Fruit fly (Drosophila melanogaster): ENCODE data around the gene Hpf1.

The Hpf1 gene

dm6 chr3R:5833948-5834504 lies 42.3 kb downstream of the Hpf1 start (continued):
- peak in 1 of 2 experiments; percentile 78 for TF ChIP-seq bsh (GFP tag; optimal IDR thresholded peaks at IDR 0.05)
- TF ChIP-seq chif (GFP tag; optimal IDR thresholded peaks at IDR 0.05) = no peak
- TF ChIP-seq ab (GFP tag; optimal IDR thresholded peaks at IDR 0.05) = no peak
- TF ChIP-seq Ada2b (GFP tag; IDR thresholded peaks at IDR 0.05) = peak; percentile 26; the same call in 1 of the 2 replicates
- TF ChIP-seq Opbp (GFP tag; IDR thresholded peaks at IDR 0.05; ENCODE audit: partially characterized antibody) = no peak
- peak; percentile 31; the same call in 1 of the 3 replicates for TF ChIP-seq dysf (GFP tag; IDR thresholded peaks at IDR 0.05)
- peak; percentile 36 for TF ChIP-seq corto (GFP tag; optimal IDR thresholded peaks at IDR 0.05)
- TF ChIP-seq CG9932 (GFP tag; IDR thresholded peaks at IDR 0.05) = 0 out of 2 replicates have a peak, but pooled peaks have one; percentile 27
- no peak for TF ChIP-seq CG12391 (tag; optimal IDR thresholded peaks at IDR 0.05)
- TF ChIP-seq pita (GFP tag; optimal IDR thresholded peaks at IDR 0.05) = no peak
- TF ChIP-seq trh (GFP tag; optimal IDR thresholded peaks at IDR 0.05) = no peak
- TF ChIP-seq sob (GFP tag; IDR thresholded peaks at IDR 0.05) = peak; percentile 27; the same call in 1 of the 2 replicates
- no peak for TF ChIP-seq CG17612 (GFP tag; IDR thresholded peaks at IDR 0.05)
- no peak for TF ChIP-seq Ssrp (tag; optimal IDR thresholded peaks at IDR 0.05)
- TF ChIP-seq CG8281 (tag; optimal IDR thresholded peaks at IDR 0.05) = no peak
- TF ChIP-seq HLH4C (GFP tag; IDR thresholded peaks at IDR 0.05; ENCODE audit: partially characterized antibody) = no peak
- TF ChIP-seq CG4707 (GFP tag; optimal IDR thresholded peaks at IDR 0.05) = no peak
- no peak for TF ChIP-seq CG6683 (GFP tag; optimal IDR thresholded peaks at IDR 0.05)
- TF ChIP-seq Dbx (GFP tag; IDR thresholded peaks at IDR 0.05) = no peak
- peak; percentile 28 for TF ChIP-seq CG17359 (tag; optimal IDR thresholded peaks at IDR 0.05)
- peak; percentile 6 for TF ChIP-seq CG16863 (GFP tag; optimal IDR thresholded peaks at IDR 0.05)
- TF ChIP-seq esg (GFP tag; conservative IDR thresholded peaks at IDR 0.05) = 0 out of 2 replicates have a peak, but pooled peaks have one; percentile 11
- TF ChIP-seq pan (optimal IDR thresholded peaks at IDR 0.05) = no peak
- peak in 1 of 2 experiments; percentile 54 for TF ChIP-seq pan (GFP tag; optimal IDR thresholded peaks at IDR 0.05 in 1 of 2, IDR thresholded peaks at IDR 0.05 in 1 of 2)
- TF ChIP-seq CG17912 (GFP tag; optimal IDR thresholded peaks at IDR 0.05) = no peak
- peak; percentile 4 for TF ChIP-seq CoRest (tag; optimal IDR thresholded peaks at IDR 0.05)
- no peak for TF ChIP-seq Spps (tag; optimal IDR thresholded peaks at IDR 0.05)

DNA sequence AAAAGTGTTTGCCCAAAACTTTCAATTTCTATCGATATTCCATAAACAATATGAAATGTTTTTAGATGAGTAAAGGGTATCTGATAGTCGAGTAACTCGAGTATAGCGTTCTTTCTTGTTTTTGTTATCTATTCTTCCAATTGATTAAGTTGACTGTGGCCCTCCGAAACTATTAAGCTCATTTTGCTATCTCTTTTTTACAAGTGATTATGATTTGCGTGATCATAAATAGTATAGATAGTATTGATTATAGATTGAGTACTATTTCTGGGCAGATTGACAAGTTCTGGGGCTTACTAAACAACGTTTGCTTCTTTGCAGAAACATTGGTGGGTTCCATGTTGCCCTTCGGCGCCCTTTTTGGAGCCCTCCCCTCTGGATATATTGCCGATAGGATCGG lies 44.9 kb downstream of the Hpf1 start:
- TF ChIP-seq mirr (GFP tag; optimal IDR thresholded peaks at IDR 0.05) = peak; percentile 68
- TF ChIP-seq grn (GFP tag; optimal IDR thresholded peaks at IDR 0.05) = peak; percentile 49
- peak; percentile 50; the same call in 2 of the 3 replicates for TF ChIP-seq HLH4C (GFP tag; IDR thresholded peaks at IDR 0.05; ENCODE audit: partially characterized antibody)
- no peak for TF ChIP-seq CG34224 (GFP tag; IDR thresholded peaks at IDR 0.05; ENCODE audit: partially characterized antibody)
- TF ChIP-seq Dip2 (GFP tag; IDR thresholded peaks at IDR 0.05) = no peak
- TF ChIP-seq sug (tag; optimal IDR thresholded peaks at IDR 0.05) = peak; percentile 2
- peak; percentile 84 for TF ChIP-seq exex (tag; optimal IDR thresholded peaks at IDR 0.05)
- TF ChIP-seq sc (optimal IDR thresholded peaks at IDR 0.05) = no peak
- no peak for TF ChIP-seq sc (GFP tag; optimal IDR thresholded peaks at IDR 0.05)
- no peak for TF ChIP-seq Nf-YB (GFP tag; optimal IDR thresholded peaks at IDR 0.05)

DNA sequence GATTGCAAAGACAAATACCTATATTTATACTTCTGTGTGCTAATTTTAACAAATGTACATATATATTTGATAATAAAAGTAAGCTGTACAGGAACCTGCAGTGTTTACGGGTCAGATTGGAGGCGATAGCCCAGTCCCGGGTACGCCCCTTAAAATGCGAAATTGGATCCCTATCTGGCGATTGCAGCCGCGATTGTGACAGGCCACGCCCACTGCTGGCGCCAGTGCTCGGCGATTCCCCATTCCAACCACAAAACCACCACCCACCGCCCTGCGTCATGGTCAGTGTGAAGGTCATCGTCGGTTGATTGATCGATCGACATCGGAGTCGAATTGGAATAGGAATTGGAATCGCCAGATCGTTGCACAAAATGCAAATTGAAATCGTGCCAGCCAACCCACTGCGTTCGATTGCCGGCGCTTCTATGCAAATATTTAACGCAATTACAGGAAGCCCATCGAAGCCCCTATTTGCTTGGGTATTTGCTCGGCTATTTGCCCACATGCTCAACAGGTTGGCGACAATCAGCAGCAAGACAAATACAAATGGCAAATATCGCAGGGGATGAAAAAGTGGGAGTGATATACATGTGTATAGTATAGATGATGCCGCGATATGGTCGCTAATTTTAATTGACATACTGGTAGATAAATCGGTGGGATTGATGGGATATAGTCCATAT lies 47.1 kb downstream of the Hpf1 start:
- TF ChIP-seq ac (GFP tag; optimal IDR thresholded peaks at IDR 0.05) (no peak), Mrtf (GFP tag; IDR thresholded peaks at IDR 0.05) (0 out of 3 replicates have a peak, but pooled peaks have one; percentile 33), lab (GFP tag; optimal IDR thresholded peaks at IDR 0.05) (peak; percentile 22), CG11093 (GFP tag; IDR thresholded peaks at IDR 0.05) (no peak), Aef1 (GFP tag; IDR thresholded peaks at IDR 0.05) (0 out of 3 replicates have a peak, but pooled peaks have one; percentile 17), sob (GFP tag; IDR thresholded peaks at IDR 0.05) (0 out of 2 replicates have a peak, but pooled peaks have one; percentile 30), CG18599 (GFP tag; optimal IDR thresholded peaks at IDR 0.05) (peak; percentile 5), Med (GFP tag) (peak; percentile 38), kay (GFP tag; optimal IDR thresholded peaks at IDR 0.05) (no peak), Ets65A (GFP tag) (peak; percentile 9), bab2 (GFP tag; optimal IDR thresholded peaks at IDR 0.05) (peak; percentile 20), CG1602 (GFP tag; optimal IDR thresholded peaks at IDR 0.05) (no peak), CG9727 (GFP tag; optimal IDR thresholded peaks at IDR 0.05) (peak; percentile 3)

All from whole organism, embryonic.